Fruit fly (Drosophila melanogaster) whole organism: Measurements from ENCODE around the gene CG46059.

Source experiments
- CG8478 ChIP-seq: fragments of >200 bp; optimal IDR thresholded peaks from 2 replicates; lab custom pipeline; 2018; ENCODE audit warnings: inconsistent platforms
- Dll ChIP-seq: fragments of >200 bp; optimal IDR thresholded peaks from 2 replicates; lab custom pipeline; 2017
- EcR ChIP-seq, 2 experiments: fragments of >200 bp; optimal IDR thresholded peaks; 2 replicates each; lab custom pipeline; 2017; ENCODE audit warnings: missing biosample characterization in 2 of 2, missing genetic modification characterization in 2 of 2, missing genetic modification reagents in 2 of 2
- pan ChIP-seq: fragments of >200 bp; optimal IDR thresholded peaks from 2 replicates; lab custom pipeline; 2017
- psq ChIP-seq: fragments of >200 bp; optimal IDR thresholded peaks from 2 replicates; lab custom pipeline; 2017
- usp ChIP-seq: fragments of >200 bp; optimal IDR thresholded peaks from 2 replicates; lab custom pipeline; 2017; ENCODE audit warnings: missing biosample characterization, missing genetic modification characterization, mixed read lengths

Gene CG46059

DNA sequence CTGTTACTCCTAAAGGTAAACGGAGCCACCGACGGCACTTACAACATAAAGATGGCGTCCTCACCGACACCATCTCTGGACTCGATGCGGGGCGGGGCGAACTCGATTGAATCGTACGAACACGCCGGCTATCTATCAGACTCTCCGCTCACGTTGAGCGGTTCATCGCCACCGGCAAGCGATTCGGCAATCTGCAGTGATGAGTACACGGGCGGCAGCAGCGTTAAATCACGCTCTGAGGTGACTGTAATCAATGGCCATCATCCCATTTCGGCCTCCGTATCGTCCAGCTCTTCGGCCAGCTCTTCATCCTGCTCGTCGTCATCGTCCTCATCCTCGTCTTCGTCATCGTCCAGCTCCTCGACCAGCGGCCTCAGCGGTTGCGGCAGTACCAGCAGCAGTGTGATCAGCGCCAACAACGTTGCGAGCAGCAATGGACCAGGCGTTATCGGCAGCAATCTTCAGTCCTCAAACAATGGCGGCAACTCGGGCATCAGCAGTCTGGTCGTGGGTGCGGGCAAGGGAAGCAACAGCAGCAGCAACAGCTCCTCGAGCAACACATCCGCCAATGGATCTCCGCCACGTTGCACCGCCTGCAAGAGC, 15.4 kb downstream of the CG46059 start:
- TF ChIP-seq EcR (GFP tag; optimal IDR thresholded peaks at IDR 0.05; lab: Kevin White, UChicago) (no peak), psq (lab: Kevin White, UChicago) (no peak), pan (lab: Kevin White, UChicago) (no peak), CG8478 (lab: Kevin White, UChicago) (no peak), usp (GFP tag; lab: Kevin White, UChicago) (no peak), Dll (lab: Kevin White, UChicago) (no peak)

DNA sequence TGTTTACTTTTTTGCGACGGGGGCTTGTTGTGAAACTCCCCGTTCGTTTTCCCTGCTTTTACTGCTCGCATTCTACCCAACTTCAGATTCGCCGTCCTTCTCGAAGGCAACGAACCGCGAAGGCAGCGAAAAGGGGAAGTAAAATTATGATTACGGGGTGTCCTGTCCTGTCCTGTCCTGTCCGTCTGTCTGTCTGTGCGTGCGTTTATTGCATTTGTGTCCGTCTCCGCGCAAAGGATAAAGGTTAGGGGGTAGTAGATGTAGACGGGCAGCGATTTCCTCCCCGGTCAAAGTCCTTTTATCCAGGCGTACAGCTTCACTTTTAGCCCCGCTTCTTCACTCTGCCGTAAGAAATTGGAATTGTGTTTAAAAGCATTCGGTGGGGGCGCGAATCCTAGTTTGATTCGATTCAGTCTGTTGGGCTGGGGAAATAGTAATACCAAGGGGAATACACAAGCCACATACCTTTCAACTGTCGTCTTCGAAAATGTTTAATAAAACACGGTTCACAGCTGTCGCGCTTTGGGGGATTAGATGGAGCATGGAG, 16.4 kb downstream of the CG46059 start:
- TF ChIP-seq Dll (lab: Kevin White, UChicago) (no peak), psq (lab: Kevin White, UChicago) (no peak), usp (GFP tag; lab: Kevin White, UChicago) (no peak), EcR (GFP tag; optimal IDR thresholded peaks at IDR 0.05; lab: Kevin White, UChicago) (no peak), pan (lab: Kevin White, UChicago) (no peak), CG8478 (lab: Kevin White, UChicago) (no peak)

DNA sequence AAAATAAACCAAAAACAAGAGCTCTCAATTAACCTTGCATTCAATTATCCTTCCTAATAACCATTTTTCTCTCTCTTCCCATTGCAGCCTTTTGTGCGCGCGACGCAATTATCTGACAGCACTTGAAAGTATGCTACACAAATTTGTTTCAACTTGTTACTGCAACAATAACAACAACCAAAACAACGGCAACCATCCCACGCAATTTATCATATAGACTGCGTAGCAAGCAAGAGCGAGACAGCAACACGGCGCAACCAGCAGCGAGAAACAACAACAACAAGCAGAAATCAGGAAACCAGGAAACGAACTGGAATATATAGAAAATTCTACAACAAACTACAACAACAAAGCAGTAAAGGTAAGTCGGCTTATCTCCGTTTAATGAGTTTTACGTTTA, 17.6 kb downstream of the CG46059 start:
- no peak for TF ChIP-seq Dll (lab: Kevin White, UChicago)
- no peak for TF ChIP-seq EcR (GFP tag; optimal IDR thresholded peaks at IDR 0.05; lab: Kevin White, UChicago)
- no peak for TF ChIP-seq psq (lab: Kevin White, UChicago)
- TF ChIP-seq pan (lab: Kevin White, UChicago): no peak
- no peak for TF ChIP-seq usp (GFP tag; lab: Kevin White, UChicago)
- no peak for TF ChIP-seq CG8478 (lab: Kevin White, UChicago)

DNA sequence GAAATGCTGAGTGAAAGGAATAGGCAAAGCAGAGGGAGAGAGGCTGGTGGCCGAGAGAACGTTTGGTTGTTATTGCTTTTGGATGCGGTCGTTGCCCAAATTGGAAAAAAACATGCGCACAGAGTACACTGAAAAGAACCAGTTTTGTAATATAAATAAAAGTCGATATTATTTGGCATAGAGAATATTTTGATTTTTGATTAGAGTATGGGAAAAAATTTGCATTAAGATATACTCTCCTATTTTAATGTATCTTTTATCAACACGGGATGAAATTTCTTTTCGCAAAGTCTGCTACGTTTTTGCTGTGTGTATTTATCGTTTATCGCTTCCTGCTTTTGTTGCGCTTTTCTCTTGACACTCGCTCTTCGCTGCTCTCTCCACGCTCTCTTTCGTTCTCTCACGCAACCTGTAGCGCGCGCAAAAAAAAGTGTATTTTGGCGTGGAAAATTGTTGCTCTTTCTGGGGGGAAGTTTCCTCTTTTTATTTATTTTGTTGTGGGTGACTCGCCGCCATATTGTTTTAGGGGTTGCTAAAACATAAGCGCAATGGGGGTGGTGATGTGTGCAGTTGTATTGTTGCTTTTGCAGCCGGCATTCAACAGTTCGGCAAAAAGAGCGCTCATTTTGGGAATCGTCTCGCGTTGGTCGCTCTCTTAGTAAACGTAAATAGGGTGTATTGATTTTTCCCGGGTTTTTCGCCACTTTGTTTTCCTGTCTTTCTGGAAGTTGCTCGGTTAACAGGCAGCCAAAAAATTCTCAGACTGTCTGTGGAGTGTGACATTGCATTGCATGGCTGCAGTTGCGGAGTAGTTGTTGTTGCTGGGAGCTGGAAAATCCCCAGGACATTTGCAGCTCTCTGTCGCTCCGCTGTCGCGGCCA, 18.4 kb downstream of the CG46059 start:
- TF ChIP-seq Dll (lab: Kevin White, UChicago) (no peak), pan (lab: Kevin White, UChicago) (no peak), usp (GFP tag; lab: Kevin White, UChicago) (no peak), CG8478 (lab: Kevin White, UChicago) (no peak), EcR (GFP tag; optimal IDR thresholded peaks at IDR 0.05; lab: Kevin White, UChicago) (no peak), psq (lab: Kevin White, UChicago) (no peak)

DNA sequence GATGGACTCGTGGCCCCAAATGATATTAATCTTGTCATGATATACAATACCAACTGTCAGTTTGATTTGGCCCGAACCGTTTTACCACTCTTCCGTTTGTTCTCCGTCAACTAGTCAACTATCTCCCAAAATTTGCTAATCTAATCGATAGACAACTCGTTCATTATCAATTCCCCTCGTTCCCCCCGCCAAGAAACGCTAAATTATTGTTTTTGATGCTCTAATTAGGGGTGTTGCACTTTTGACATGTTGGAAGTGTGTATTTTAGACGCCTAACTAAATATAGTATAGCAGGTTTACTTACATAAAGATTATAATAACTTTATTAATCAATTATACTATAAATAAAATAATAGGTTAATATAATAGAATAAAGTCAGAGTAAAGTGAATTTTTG, 19.6 kb downstream of the CG46059 start:
- no peak for TF ChIP-seq Dll (lab: Kevin White, UChicago)
- TF ChIP-seq EcR (GFP tag; optimal IDR thresholded peaks at IDR 0.05; lab: Kevin White, UChicago): no peak
- TF ChIP-seq usp (GFP tag; lab: Kevin White, UChicago): no peak
- no peak for TF ChIP-seq psq (lab: Kevin White, UChicago)
- no peak for TF ChIP-seq CG8478 (lab: Kevin White, UChicago)
- TF ChIP-seq pan (lab: Kevin White, UChicago): no peak

DNA sequence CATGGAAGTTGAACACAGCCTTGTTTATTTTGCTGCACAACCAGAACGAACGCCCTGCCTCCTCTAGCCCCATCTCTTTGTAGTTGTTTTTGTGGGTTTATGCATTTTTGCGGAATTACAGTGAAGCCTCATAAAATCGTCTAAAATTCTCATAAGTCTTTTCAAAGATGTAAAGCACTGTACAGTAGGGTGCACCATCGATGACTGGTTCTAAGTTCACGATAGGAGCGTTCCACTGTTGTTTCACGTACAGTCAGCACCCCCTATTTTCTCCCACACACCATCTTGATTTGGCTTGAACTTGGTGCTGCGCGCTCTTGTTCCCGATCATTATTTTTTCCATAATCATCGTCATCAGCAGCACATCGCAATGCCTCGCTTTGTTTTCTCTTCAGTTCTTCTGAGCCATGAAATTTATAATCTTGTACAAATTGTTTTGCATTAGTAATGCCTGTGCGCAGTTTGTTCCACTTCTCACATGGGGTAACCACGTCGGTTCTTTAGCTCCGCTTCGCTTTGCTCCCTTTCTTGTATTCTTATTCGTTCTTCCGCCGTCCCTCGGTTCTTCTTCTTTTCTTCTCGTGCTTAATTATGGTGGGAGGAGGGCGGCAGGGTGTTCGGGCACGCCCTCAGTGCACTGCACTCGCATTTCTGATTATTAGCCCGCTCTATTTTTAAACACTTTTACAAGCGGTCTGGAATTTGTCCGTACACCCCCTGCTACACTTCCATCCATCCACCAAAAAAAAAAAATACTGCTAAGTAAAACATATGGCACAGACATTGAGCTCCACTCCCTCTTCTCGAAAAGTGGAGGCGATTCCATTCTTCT, 20.2 kb downstream of the CG46059 start:
- TF ChIP-seq pan (lab: Kevin White, UChicago) (no peak), EcR (GFP tag; optimal IDR thresholded peaks at IDR 0.05; lab: Kevin White, UChicago) (peak in 1 of 2 experiments; percentile 70), CG8478 (lab: Kevin White, UChicago) (no peak), Dll (lab: Kevin White, UChicago) (no peak)

DNA sequence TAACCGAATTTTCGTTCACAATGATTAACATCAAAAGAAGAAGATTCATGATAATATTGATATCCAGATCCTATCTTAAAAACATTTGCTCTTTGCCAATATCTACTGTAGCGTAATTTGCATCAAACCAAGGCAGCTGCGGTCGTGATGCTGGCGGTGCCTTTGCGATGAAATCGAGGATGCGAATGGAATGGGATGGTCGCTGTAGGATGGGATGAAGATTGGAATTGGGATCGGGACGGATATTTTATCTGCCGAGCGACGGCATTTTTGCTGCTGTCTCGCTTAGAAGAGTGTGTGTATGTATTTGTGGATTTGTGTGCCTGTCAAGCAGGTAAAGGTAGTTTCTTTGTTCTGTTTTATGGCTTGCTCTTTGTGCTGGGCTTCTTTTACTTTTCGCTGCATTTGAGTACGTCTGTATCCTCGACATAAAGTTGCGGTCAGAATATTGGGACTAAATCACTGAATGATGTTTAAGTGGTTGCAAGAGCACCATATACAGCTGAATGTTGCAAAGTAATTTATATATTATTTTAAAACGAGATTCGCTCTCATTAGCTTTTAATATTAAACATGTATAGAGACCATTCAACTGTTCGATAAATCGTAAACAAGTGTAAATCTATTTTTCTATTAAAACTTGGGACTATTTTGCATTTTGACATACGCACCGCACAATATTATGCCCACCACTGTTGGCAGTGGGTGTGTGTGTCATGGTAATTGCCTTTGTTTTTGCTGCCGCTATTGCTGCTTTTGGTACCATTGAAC, 21.1 kb downstream of the CG46059 start:
- no peak for TF ChIP-seq pan (lab: Kevin White, UChicago)
- no peak for TF ChIP-seq Dll (lab: Kevin White, UChicago)

DNA sequence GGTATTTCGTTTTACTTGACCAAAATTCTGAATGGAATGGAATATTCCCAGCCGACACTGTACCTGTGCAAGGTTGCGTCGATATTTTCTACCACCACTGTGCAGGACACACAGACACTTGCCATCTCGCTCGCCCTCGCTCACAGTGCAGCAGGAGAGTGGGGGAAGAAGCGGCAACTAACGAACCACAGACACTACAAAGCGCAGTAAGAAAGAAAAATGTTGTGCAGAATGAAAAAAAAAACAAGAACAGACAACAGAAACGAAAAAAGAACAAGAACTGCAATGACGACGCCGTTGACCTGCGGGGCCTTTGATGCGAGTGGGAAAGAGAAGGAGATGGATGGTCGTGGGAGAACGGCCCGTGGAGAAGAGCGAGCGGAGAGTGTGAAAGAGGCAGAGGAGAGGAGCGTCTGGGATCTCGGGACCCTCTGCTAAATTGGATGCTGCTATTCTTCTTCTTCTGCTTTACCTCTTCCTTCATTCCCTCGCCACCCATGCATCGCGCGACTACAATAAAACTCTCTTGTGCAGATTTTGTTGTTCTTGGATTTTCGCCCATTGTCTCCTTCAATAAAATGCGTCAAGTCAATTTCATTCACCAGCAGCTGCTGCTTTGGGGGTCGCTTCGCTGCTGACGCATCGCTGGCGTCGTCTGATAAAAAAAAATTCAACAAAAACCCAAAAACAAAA, 22.1 kb downstream of the CG46059 start:
- TF ChIP-seq Dll (lab: Kevin White, UChicago) (peak; percentile 82), psq (lab: Kevin White, UChicago) (no peak), usp (GFP tag; lab: Kevin White, UChicago) (no peak), EcR (GFP tag; optimal IDR thresholded peaks at IDR 0.05; lab: Kevin White, UChicago) (peak in 1 of 2 experiments; percentile 94), pan (lab: Kevin White, UChicago) (no peak), CG8478 (lab: Kevin White, UChicago) (no peak)

DNA sequence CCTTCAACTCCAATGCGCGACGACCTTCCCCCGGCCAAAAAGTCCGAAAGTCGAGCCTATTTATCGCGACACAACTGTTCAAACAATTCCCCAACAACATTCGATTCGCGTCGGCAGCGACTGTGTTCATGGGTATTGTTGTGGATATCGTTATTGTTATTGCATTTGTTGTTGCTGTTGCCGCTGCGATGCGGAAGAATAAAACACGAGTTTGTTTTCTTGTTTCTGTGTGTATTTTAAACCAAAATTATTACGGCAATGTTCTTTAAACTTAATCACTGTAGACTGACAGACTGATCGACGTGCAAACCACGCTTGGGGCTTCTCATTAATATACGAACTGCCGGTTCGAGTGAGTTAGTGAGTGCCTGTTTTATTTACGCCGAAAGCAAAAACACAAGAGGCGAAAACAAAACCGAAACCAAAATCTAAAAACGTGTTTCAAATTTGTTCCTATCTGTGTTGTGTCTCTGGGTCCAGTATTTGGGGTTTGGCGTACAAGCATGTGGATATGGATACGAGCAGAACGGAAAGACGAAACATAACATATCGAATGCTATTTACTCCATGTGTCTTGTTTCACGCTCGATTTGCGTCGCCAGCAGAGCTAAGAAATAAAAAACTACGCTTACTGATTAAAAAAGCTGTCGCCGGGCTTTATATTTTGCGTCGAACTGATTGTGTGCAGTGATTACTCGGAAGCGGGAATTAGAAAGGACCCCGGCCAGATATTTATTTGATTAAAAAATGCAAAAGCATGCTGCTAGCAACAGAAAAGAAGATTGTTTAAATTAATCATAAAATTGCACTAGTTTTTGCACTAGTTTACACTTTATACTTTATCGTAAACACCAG, 23.8 kb downstream of the CG46059 start:
- TF ChIP-seq psq (lab: Kevin White, UChicago) (no peak), pan (lab: Kevin White, UChicago) (no peak), Dll (lab: Kevin White, UChicago) (no peak), CG8478 (lab: Kevin White, UChicago) (no peak)
